Fruit fly (Drosophila melanogaster): ENCODE data around the gene Nup98-96.

DNA sequence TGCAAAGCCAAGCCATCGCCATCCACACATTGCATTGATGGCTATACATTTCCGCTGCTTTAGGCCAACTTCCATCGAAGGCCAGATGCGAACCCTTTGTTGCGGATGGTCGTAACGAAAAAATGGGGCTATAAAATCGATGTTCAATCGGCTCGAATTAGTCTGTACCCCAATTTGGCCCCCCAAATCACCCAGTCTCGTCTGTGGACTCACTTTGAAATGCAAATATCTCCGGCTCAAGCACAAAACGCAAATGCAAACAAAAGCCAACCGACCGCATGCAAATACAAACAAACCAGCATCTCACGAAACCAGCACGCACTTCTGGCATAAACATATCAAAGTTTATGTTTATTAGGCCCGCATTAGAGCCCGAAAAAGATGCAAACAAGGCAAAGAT lies 45.1 kb downstream of the Nup98-96 start:
- TF ChIP-seq psq (optimal IDR thresholded peaks at IDR 0.05): no peak
- no peak for TF ChIP-seq CG8478 (optimal IDR thresholded peaks at IDR 0.05)

Measured in whole organism.